Fruit fly (Drosophila melanogaster) whole organism, embryonic: Measurements from ENCODE around the gene CG17717.
A peak's percentile ranks its signal among the peaks of the same experiment; 100 is the strongest.

Experiments used
- B-H1 ChIP-seq: fragments of 200-800 bp; sonication (Bioruptor generic); IDR thresholded peaks from 3 replicates; pipeline ENCODE4 v1.3.6; 2022; ENCODE audit warnings: missing biosample characterization, missing genetic modification characterization
- CG10147 ChIP-seq: fragments of 200-800 bp; sonication (Bioruptor generic); optimal IDR thresholded peaks from 2 replicates; lab custom pipeline; 2019; ENCODE audit warnings: missing biosample characterization, mild to moderate bottlenecking, missing genetic modification characterization, moderate library complexity
- CG10366 ChIP-seq: fragments of 200-800 bp; sonication (Bioruptor generic); IDR thresholded peaks from 2 replicates; pipeline ENCODE4 v1.3.6; 2022; ENCODE audit warnings: missing biosample characterization, missing genetic modification characterization
- CG10654 ChIP-seq: fragments of 200-800 bp; sonication (Bioruptor generic); optimal IDR thresholded peaks from 2 replicates; lab custom pipeline; 2016; ENCODE audit warnings: missing biosample characterization, missing genetic modification characterization
- CG11504 ChIP-seq: fragments of 200-800 bp; sonication (Bioruptor generic); optimal IDR thresholded peaks from 3 replicates; lab custom pipeline; 2019; ENCODE audit warnings: missing biosample characterization, mild to moderate bottlenecking, missing genetic modification characterization, moderate library complexity
- CG12071 ChIP-seq: fragments of 200-800 bp; sonication (Bioruptor generic); optimal IDR thresholded peaks from 3 replicates; lab custom pipeline; 2018; ENCODE audit warnings: missing biosample characterization, mild to moderate bottlenecking, missing genetic modification characterization
- CG12744 ChIP-seq: fragments of 200-800 bp; sonication (Bioruptor generic); optimal IDR thresholded peaks from 2 replicates; lab custom pipeline; 2016; ENCODE audit warnings: missing biosample characterization, missing genetic modification characterization
- CG15073 ChIP-seq: fragments of 200-800 bp; sonication (Bioruptor generic); optimal IDR thresholded peaks from 2 replicates; lab custom pipeline; 2016; ENCODE audit warnings: missing biosample characterization, missing genetic modification characterization
- CG15479 ChIP-seq: fragments of 200-800 bp; sonication (Bioruptor generic); optimal IDR thresholded peaks from 3 replicates; lab custom pipeline; 2019; ENCODE audit warnings: missing biosample characterization, mild to moderate bottlenecking, missing genetic modification characterization, moderate library complexity
- CG15514 ChIP-seq: fragments of 200-800 bp; sonication (Bioruptor generic); optimal IDR thresholded peaks from 3 replicates; lab custom pipeline; 2017; ENCODE audit warnings: missing biosample characterization, missing genetic modification characterization, mild to moderate bottlenecking, moderate library complexity, missing genetic modification reagents
- CG17328 ChIP-seq: fragments of 200-800 bp; sonication (Bioruptor generic); IDR thresholded peaks from 2 replicates; pipeline ENCODE4 v1.3.6; 2022; ENCODE audit warnings: missing biosample characterization, missing genetic modification characterization
- CG17612 ChIP-seq: fragments of 200-800 bp; sonication (Bioruptor generic); IDR thresholded peaks from 2 replicates; pipeline ENCODE4 v1.3.6; 2022; ENCODE audit warnings: missing biosample characterization, missing genetic modification characterization
- CG3065 ChIP-seq: fragments of 200-800 bp; sonication (Bioruptor generic); optimal IDR thresholded peaks from 2 replicates; lab custom pipeline; 2016; ENCODE audit warnings: missing biosample characterization, missing genetic modification characterization
- CG31224 ChIP-seq: fragments of 200-800 bp; sonication (Bioruptor generic); IDR thresholded peaks from 2 replicates; pipeline ENCODE4 v1.3.6; 2022; ENCODE audit warnings: missing biosample characterization, missing genetic modification characterization
- CG32767 ChIP-seq: fragments of 200-800 bp; sonication (Bioruptor generic); IDR thresholded peaks from 2 replicates; pipeline ENCODE4 v1.3.6; 2022; ENCODE audit warnings: missing biosample characterization, missing genetic modification characterization
- CG4404 ChIP-seq: fragments of 200-800 bp; sonication (Bioruptor generic); IDR thresholded peaks from 2 replicates; pipeline ENCODE4 v1.3.6; 2022; ENCODE audit warnings: missing biosample characterization, missing genetic modification characterization
- CG4730 ChIP-seq: fragments of 200-800 bp; sonication (Bioruptor generic); IDR thresholded peaks from 2 replicates; pipeline ENCODE4 v1.3.6; 2022; ENCODE audit warnings: missing biosample characterization, missing genetic modification characterization
- CG6654 ChIP-seq: fragments of 200-800 bp; sonication (Bioruptor generic); optimal IDR thresholded peaks from 2 replicates; lab custom pipeline; 2017; ENCODE audit warnings: missing biosample characterization, mild to moderate bottlenecking, missing genetic modification characterization
- CG6854 ChIP-seq: fragments of 200-800 bp; sonication (Bioruptor generic); optimal IDR thresholded peaks from 3 replicates; lab custom pipeline; 2017; ENCODE audit warnings: missing biosample characterization, mild to moderate bottlenecking, missing genetic modification characterization
- CG9437 ChIP-seq: fragments of 200-800 bp; sonication (Bioruptor generic); optimal IDR thresholded peaks from 2 replicates; lab custom pipeline; 2018; ENCODE audit warnings: missing biosample characterization, mild to moderate bottlenecking, missing genetic modification characterization
- D19B ChIP-seq: fragments of 200-800 bp; sonication (Bioruptor generic); optimal IDR thresholded peaks from 2 replicates; lab custom pipeline; 2017; ENCODE audit warnings: missing biosample characterization, mild to moderate bottlenecking, missing genetic modification characterization
- Dfd ChIP-seq, 2 experiments: fragments of >200 bp; optimal IDR thresholded peaks; 2 replicates each; lab custom pipeline; 2017; ENCODE audit warnings: missing biosample characterization in 2 of 2, missing genetic modification characterization in 2 of 2
- Dip2 ChIP-seq: fragments of 200-800 bp; sonication (Bioruptor generic); IDR thresholded peaks from 2 replicates; pipeline ENCODE4 v1.3.6; 2022; ENCODE audit warnings: missing biosample characterization, missing genetic modification characterization
- Dip3 ChIP-seq: fragments of 200-800 bp; sonication (Bioruptor generic); optimal IDR thresholded peaks from 3 replicates; lab custom pipeline; 2016; ENCODE audit warnings: missing biosample characterization, missing genetic modification characterization
- Doc3 ChIP-seq: fragments of 200-800 bp; sonication (Bioruptor generic); IDR thresholded peaks from 3 replicates; pipeline ENCODE4 v1.3.6; 2022; ENCODE audit warnings: missing biosample characterization, missing genetic modification characterization; ENCODE audit not compliant: partially characterized antibody
- ERR ChIP-seq: fragments of 200-800 bp; sonication (Bioruptor generic); optimal IDR thresholded peaks from 2 replicates; lab custom pipeline; 2016; ENCODE audit warnings: missing biosample characterization, missing genetic modification characterization
- MTF-1 ChIP-seq: fragments of 200-800 bp; sonication (Bioruptor generic); optimal IDR thresholded peaks from 2 replicates; lab custom pipeline; 2018; ENCODE audit warnings: missing biosample characterization, mild to moderate bottlenecking, missing genetic modification characterization, borderline replicate concordance
- NFAT ChIP-seq: fragments of 200-800 bp; sonication (Bioruptor generic); IDR thresholded peaks from 2 replicates; pipeline ENCODE4 v1.3.6; 2022; ENCODE audit warnings: missing biosample characterization, missing genetic modification characterization
- Vsx1 ChIP-seq: fragments of 200-800 bp; sonication (Bioruptor generic); optimal IDR thresholded peaks from 2 replicates; lab custom pipeline; 2017; ENCODE audit warnings: missing biosample characterization, mild to moderate bottlenecking, missing genetic modification characterization, missing genetic modification reagents
- Xrp1 ChIP-seq: fragments of 200-800 bp; sonication (Bioruptor generic); IDR thresholded peaks from 2 replicates; pipeline ENCODE4 v1.3.6; 2022; ENCODE audit warnings: missing biosample characterization, missing genetic modification characterization
- ato ChIP-seq: fragments of 200-800 bp; sonication (Bioruptor generic); IDR thresholded peaks from 2 replicates; pipeline ENCODE4 v1.3.6; 2022; ENCODE audit warnings: missing biosample characterization, missing genetic modification characterization; ENCODE audit not compliant: partially characterized antibody
- cad ChIP-seq: fragments of >200 bp; optimal IDR thresholded peaks from 2 replicates; lab custom pipeline; 2017; ENCODE audit warnings: missing biosample characterization, missing genetic modification characterization
- croc ChIP-seq: fragments of 200-800 bp; sonication (Bioruptor generic); conservative IDR thresholded peaks from 3 replicates; pipeline ENCODE4 v1.3.6; 2022; ENCODE audit warnings: missing biosample characterization, missing genetic modification characterization
- disco-r ChIP-seq: fragments of 200-800 bp; sonication (Bioruptor generic); optimal IDR thresholded peaks from 2 replicates; lab custom pipeline; 2016; ENCODE audit warnings: missing biosample characterization, missing genetic modification characterization
- ems ChIP-seq: fragments of 200-800 bp; sonication (Bioruptor generic); optimal IDR thresholded peaks from 3 replicates; lab custom pipeline; 2016; ENCODE audit warnings: missing biosample characterization, missing genetic modification characterization
- fd102C ChIP-seq: fragments of 200-800 bp; sonication (Bioruptor generic); optimal IDR thresholded peaks from 2 replicates; lab custom pipeline; 2018; ENCODE audit warnings: missing biosample characterization, mild to moderate bottlenecking, missing genetic modification characterization, moderate library complexity
- hb ChIP-seq: fragments of 200-800 bp; sonication (Bioruptor generic); IDR thresholded peaks from 3 replicates; pipeline ENCODE4 v1.3.6; 2022; ENCODE audit warnings: missing biosample characterization, missing genetic modification characterization; ENCODE audit not compliant: partially characterized antibody
- her ChIP-seq: fragments of 200-800 bp; sonication (Bioruptor generic); optimal IDR thresholded peaks from 2 replicates; lab custom pipeline; 2016; ENCODE audit warnings: missing biosample characterization, missing genetic modification characterization
- hkb ChIP-seq, 2 experiments: fragments of 200-800 bp in 1 of 2; fragments of >200 bp in 1 of 2; sonication (Bioruptor generic) in 1 of 2; IDR thresholded peaks in 1 of 2; optimal IDR thresholded peaks in 1 of 2; 2 replicates each; pipeline versions ENCODE4 v1.3.6 to Lab custom; 2017 to 2022; ENCODE audit warnings: missing biosample characterization in 1 of 2, missing genetic modification characterization in 1 of 2
- lov ChIP-seq, 2 experiments: fragments of 200-800 bp in 1 of 2; fragments of >200 bp in 1 of 2; sonication (Bioruptor generic) in 1 of 2; IDR thresholded peaks in 1 of 2; optimal IDR thresholded peaks in 1 of 2; 2 replicates in 1 of 2; 3 replicates in 1 of 2; pipeline versions ENCODE4 v1.3.6 to Lab custom; 2017 to 2022; ENCODE audit warnings: missing biosample characterization in 1 of 2, missing genetic modification characterization in 1 of 2
- nerfin-1 ChIP-seq: fragments of 200-800 bp; sonication (Bioruptor generic); optimal IDR thresholded peaks from 3 replicates; lab custom pipeline; 2019; ENCODE audit warnings: missing biosample characterization, mild to moderate bottlenecking, missing genetic modification characterization, moderate library complexity
- pb ChIP-seq: fragments of 200-800 bp; sonication (Bioruptor generic); optimal IDR thresholded peaks from 3 replicates; lab custom pipeline; 2016; ENCODE audit warnings: missing biosample characterization, missing genetic modification characterization
- ranshi ChIP-seq: fragments of 200-800 bp; sonication (Bioruptor generic); IDR thresholded peaks from 2 replicates; pipeline ENCODE4 v1.3.6; 2022; ENCODE audit warnings: missing biosample characterization, missing genetic modification characterization
- repo ChIP-seq: fragments of 200-800 bp; sonication (Bioruptor generic); optimal IDR thresholded peaks from 2 replicates; lab custom pipeline; 2016; ENCODE audit warnings: missing biosample characterization, missing genetic modification characterization
- sima ChIP-seq: fragments of 200-800 bp; sonication (Bioruptor generic); optimal IDR thresholded peaks from 2 replicates; lab custom pipeline; 2016; ENCODE audit warnings: missing biosample characterization, missing genetic modification characterization
- sqz ChIP-seq: fragments of 200-800 bp; sonication (Bioruptor generic); optimal IDR thresholded peaks from 3 replicates; lab custom pipeline; 2018; ENCODE audit warnings: missing biosample characterization, mild to moderate bottlenecking, missing genetic modification characterization
- stwl ChIP-seq: fragments of 200-800 bp; sonication (Bioruptor generic); optimal IDR thresholded peaks from 3 replicates; lab custom pipeline; 2018; ENCODE audit warnings: missing biosample characterization, mild to moderate bottlenecking, missing genetic modification characterization, moderate library complexity
- trem ChIP-seq: fragments of 200-800 bp; optimal IDR thresholded peaks from 3 replicates; lab custom pipeline; 2019; ENCODE audit warnings: missing biosample characterization, mild to moderate bottlenecking, missing genetic modification characterization, moderate library complexity
- usp ChIP-seq: fragments of >200 bp; optimal IDR thresholded peaks from 2 replicates; lab custom pipeline; 2017; ENCODE audit warnings: missing biosample characterization, missing genetic modification characterization

CG17717 gene

DNA sequence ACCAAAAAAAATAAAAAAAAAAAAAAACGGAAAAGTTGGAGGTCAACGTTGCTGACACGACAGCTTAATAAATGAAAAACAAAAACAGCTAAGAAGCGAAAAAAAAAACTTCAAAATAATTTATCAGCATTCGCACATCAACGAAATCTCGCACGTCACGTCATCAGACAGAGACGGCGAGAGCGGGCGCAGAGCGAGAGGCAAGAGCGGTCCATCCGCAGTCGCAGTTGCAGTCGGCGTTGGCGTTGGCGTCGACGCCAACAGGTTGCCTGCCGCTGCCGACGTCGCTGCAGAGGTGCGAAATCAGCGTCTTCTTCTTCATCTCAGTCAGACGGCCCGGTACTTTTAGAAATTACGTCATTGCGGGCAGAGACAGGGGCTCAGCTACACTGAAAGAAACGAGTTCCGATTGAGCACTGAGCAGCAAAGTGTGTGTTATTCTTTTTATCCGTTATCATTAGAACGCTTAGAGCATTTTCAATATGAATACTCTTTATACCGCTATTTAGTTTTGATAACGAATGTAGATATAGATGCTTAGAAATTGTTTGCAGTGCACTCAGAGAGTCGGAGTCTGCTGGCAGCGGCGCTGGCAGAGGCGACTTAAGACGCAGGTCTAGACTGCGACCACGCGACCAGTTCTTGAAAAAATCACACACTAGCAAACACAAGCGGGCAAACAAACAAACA is 39.5 kb upstream of the CG17717 start (continued):
- TF ChIP-seq Vsx1 (GFP tag; lab: Kevin White, UChicago) = peak; percentile 78
- TF ChIP-seq CG15073 (GFP tag; lab: Kevin White, UChicago) = peak; percentile 67
- TF ChIP-seq disco-r = peak; percentile 67
- peak; percentile 97 for TF ChIP-seq Xrp1
- peak; percentile 94 for TF ChIP-seq CG6854 (GFP tag; lab: Kevin White, UChicago)
- TF ChIP-seq ato (GFP tag; lab: Robert Waterston, UW) = no peak
- peak; percentile 96 for TF ChIP-seq CG10147 (GFP tag; lab: Kevin White, UChicago)
- TF ChIP-seq hb (GFP tag; lab: Robert Waterston, UW) = no peak
- peak; percentile 90 for TF ChIP-seq fd102C (GFP tag; lab: Kevin White, UChicago)
- no peak for TF ChIP-seq Dfd (GFP tag; optimal IDR thresholded peaks at IDR 0.05; lab: Kevin White, UChicago)
- TF ChIP-seq ems = peak; percentile 97
- peak; percentile 95 for TF ChIP-seq CG10366 (GFP tag; lab: Robert Waterston, UW)
- peak; percentile 93 for TF ChIP-seq pb (GFP tag; lab: Kevin White, UChicago)
- peak; percentile 91 for TF ChIP-seq trem (tag; lab: Kevin White, UChicago)
- TF ChIP-seq D19B (GFP tag; lab: Kevin White, UChicago) = peak; percentile 90
- TF ChIP-seq croc = peak; percentile 91
- TF ChIP-seq CG3065 = peak; percentile 73
- TF ChIP-seq CG9437 = peak; percentile 69
- peak; percentile 54 for TF ChIP-seq CG15479 (GFP tag; lab: Kevin White, UChicago)
- TF ChIP-seq Dip2 = peak; percentile 68; the same call in 1 of the 2 replicates
- no peak for TF ChIP-seq hkb (optimal IDR thresholded peaks at IDR 0.05; lab: Kevin White, UChicago)
- peak; percentile 97 for TF ChIP-seq hkb (GFP tag; IDR thresholded peaks at IDR 0.05; lab: Robert Waterston, UW)
- peak; percentile 97 for TF ChIP-seq CG4404 (GFP tag; lab: Robert Waterston, UW)
- peak; percentile 95 for TF ChIP-seq ERR (GFP tag; lab: Kevin White, UChicago)
- TF ChIP-seq CG6654 = peak; percentile 87
- TF ChIP-seq CG17328 (GFP tag; lab: Robert Waterston, UW) = peak; percentile 96
- peak; percentile 98 for TF ChIP-seq NFAT (GFP tag; lab: Robert Waterston, UW)
- peak; percentile 92 for TF ChIP-seq MTF-1 (GFP tag; lab: Kevin White, UChicago)
- TF ChIP-seq stwl (tag; lab: Kevin White, UChicago) = peak; percentile 52
- TF ChIP-seq ranshi (GFP tag; lab: Robert Waterston, UW) = peak; percentile 96
- peak; percentile 92 for TF ChIP-seq CG11504 (tag; lab: Kevin White, UChicago)
- TF ChIP-seq CG32767 (GFP tag; lab: Robert Waterston, UW) = peak; percentile 91
- TF ChIP-seq Dip3 (GFP tag; lab: Kevin White, UChicago) = peak; percentile 97
- no peak for TF ChIP-seq Doc3 (GFP tag; lab: Robert Waterston, UW)
- peak; percentile 97 for TF ChIP-seq CG12744 (GFP tag; lab: Kevin White, UChicago)
- TF ChIP-seq sima (GFP tag; lab: Kevin White, UChicago) = peak; percentile 89
- peak; percentile 97 for TF ChIP-seq her
- peak; percentile 91 for TF ChIP-seq B-H1 (GFP tag; lab: Robert Waterston, UW)
- TF ChIP-seq CG4730 (GFP tag; lab: Robert Waterston, UW) = peak; percentile 90
- TF ChIP-seq CG31224 (GFP tag; lab: Robert Waterston, UW) = peak; percentile 93
- no peak for TF ChIP-seq usp (GFP tag; lab: Kevin White, UChicago)
- TF ChIP-seq CG12071 (GFP tag; lab: Kevin White, UChicago) = peak; percentile 96
- peak; percentile 85 for TF ChIP-seq sqz (GFP tag; lab: Kevin White, UChicago)
- no peak for TF ChIP-seq cad
- peak; percentile 91 for TF ChIP-seq CG15514 (GFP tag; lab: Kevin White, UChicago)
- peak; percentile 96 for TF ChIP-seq CG10654 (GFP tag; lab: Kevin White, UChicago)
- TF ChIP-seq CG17612 (GFP tag; lab: Robert Waterston, UW) = peak; percentile 95
- no peak for TF ChIP-seq lov (optimal IDR thresholded peaks at IDR 0.05; lab: Kevin White, UChicago)
- peak; percentile 95 for TF ChIP-seq lov (GFP tag; IDR thresholded peaks at IDR 0.05; lab: Robert Waterston, UW)
- peak; percentile 91 for TF ChIP-seq nerfin-1 (tag; lab: Kevin White, UChicago)
- TF ChIP-seq repo (GFP tag; lab: Kevin White, UChicago) = peak; percentile 97
